Worm (Caenorhabditis elegans): ENCODE results near the gene F26F4.2.

ce11 chrIII:4934896-4935628 is 24.0 kb downstream of the F26F4.2 start, which contains the start of gene mrps-18C:
- TF ChIP-seq klf-2 (GFP tag; conservative IDR thresholded peaks at IDR 0.05) (no peak), cog-1 (tag; optimal IDR thresholded peaks at IDR 0.05) (no peak), flt-1 (GFP tag; IDR thresholded peaks at IDR 0.05) (no peak), ztf-23 (GFP tag; IDR thresholded peaks at IDR 0.05) (no peak), med-1 (GFP tag; optimal IDR thresholded peaks at IDR 0.05; ENCODE audit: insufficient read depth) (no peak)

All from whole organism, midembryonic.